Worm (Caenorhabditis elegans) whole organism, L2 larva: Measurements from ENCODE around the gene zipt-7.2.

Experiments
- C34F6.9 ChIP-seq: fragments of 150-350 bp; optimal IDR thresholded peaks from 2 replicates; lab custom pipeline; 2014; ENCODE audit warnings: missing biosample characterization, missing genetic modification characterization
- F13H6.1 ChIP-seq: sonication (generic microtip); optimal IDR thresholded peaks from 2 replicates; lab custom pipeline; 2016; ENCODE audit warnings: missing genetic modification characterization, missing compliant biosample characterization
- R02D3.7 ChIP-seq: fragments of 150-350 bp; optimal IDR thresholded peaks from 2 replicates; lab custom pipeline; 2014; ENCODE audit warnings: missing biosample characterization, missing genetic modification characterization
- Y55F3AM.14 ChIP-seq: fragments of 200-800 bp; sonication (Bioruptor generic); optimal IDR thresholded peaks from 2 replicates; lab custom pipeline; 2018; ENCODE audit warnings: mild to moderate bottlenecking, missing genetic modification characterization, missing compliant biosample characterization
- alr-1 ChIP-seq: fragments of 150-350 bp; optimal IDR thresholded peaks from 2 replicates; lab custom pipeline; 2014; ENCODE audit warnings: missing biosample characterization, missing genetic modification characterization
- aly-2 ChIP-seq: fragments of 150-350 bp; optimal IDR thresholded peaks from 2 replicates; lab custom pipeline; 2014; ENCODE audit warnings: missing biosample characterization, missing genetic modification characterization
- ama-1 ChIP-seq: fragments of 150-350 bp; optimal IDR thresholded peaks from 2 replicates; lab custom pipeline; 2018; ENCODE audit warnings: inconsistent platforms
- blmp-1 ChIP-seq: sonication (generic microtip); optimal IDR thresholded peaks from 2 replicates; lab custom pipeline; 2017; ENCODE audit warnings: missing genetic modification characterization, mild to moderate bottlenecking, missing compliant biosample characterization, antibody characterized with exemption, moderate library complexity; ENCODE audit not compliant: insufficient read depth
- ceh-16 ChIP-seq: fragments of 150-350 bp; optimal IDR thresholded peaks from 2 replicates; lab custom pipeline; 2014; ENCODE audit warnings: missing biosample characterization, missing genetic modification characterization
- ceh-82 ChIP-seq: fragments of 150-350 bp; optimal IDR thresholded peaks from 2 replicates; lab custom pipeline; 2014; ENCODE audit warnings: missing biosample characterization, missing genetic modification characterization
- crh-2 ChIP-seq: sonication (generic microtip); optimal IDR thresholded peaks from 2 replicates; lab custom pipeline; 2017; ENCODE audit warnings: missing biosample characterization, missing genetic modification characterization
- egl-27 ChIP-seq: sonication (generic microtip); optimal IDR thresholded peaks from 3 replicates; lab custom pipeline; 2017; ENCODE audit warnings: missing biosample characterization, missing genetic modification reagents, missing genetic modification characterization
- elt-1 ChIP-seq: fragments of 150-350 bp; optimal IDR thresholded peaks from 2 replicates; lab custom pipeline; 2014; ENCODE audit warnings: missing biosample characterization, missing genetic modification characterization
- elt-3 ChIP-seq: sonication (generic microtip); optimal IDR thresholded peaks from 2 replicates; lab custom pipeline; 2017; ENCODE audit warnings: missing biosample characterization, missing genetic modification characterization
- fos-1 ChIP-seq: fragments of 150-350 bp; optimal IDR thresholded peaks from 2 replicates; lab custom pipeline; 2014; ENCODE audit warnings: missing biosample characterization, missing genetic modification characterization
- gmeb-1 ChIP-seq: fragments of 150-350 bp; optimal IDR thresholded peaks from 2 replicates; lab custom pipeline; 2014; ENCODE audit warnings: missing biosample characterization, missing genetic modification characterization
- lin-11 ChIP-seq: fragments of 150-350 bp; sonication (generic microtip); optimal IDR thresholded peaks from 2 replicates; lab custom pipeline; 2014; ENCODE audit warnings: missing biosample characterization, missing genetic modification characterization, inconsistent platforms, mixed read lengths
- lin-39 ChIP-seq: fragments of 150-350 bp; optimal IDR thresholded peaks from 2 replicates; lab custom pipeline; 2014; ENCODE audit warnings: missing biosample characterization, missing genetic modification reagents, missing genetic modification characterization
- lsy-2 ChIP-seq, 2 experiments: fragments of 150-350 bp in 1 of 2; sonication (generic microtip) in 1 of 2; optimal IDR thresholded peaks; 2 replicates each; lab custom pipeline; 2014 to 2017; ENCODE audit warnings: missing biosample characterization in 2 of 2, missing genetic modification characterization in 2 of 2
- mbf-1 ChIP-seq: sonication (generic microtip); optimal IDR thresholded peaks from 2 replicates; lab custom pipeline; 2017; ENCODE audit warnings: missing biosample characterization, missing genetic modification characterization
- mdl-1 ChIP-seq, 2 experiments: fragments of 150-350 bp in 1 of 2; sonication (generic microtip) in 1 of 2; optimal IDR thresholded peaks; 2 replicates each; lab custom pipeline; 2017; ENCODE audit warnings: missing biosample characterization in 2 of 2, missing genetic modification characterization in 2 of 2
- nhr-11 ChIP-seq: fragments of 150-350 bp; optimal IDR thresholded peaks from 2 replicates; lab custom pipeline; 2014; ENCODE audit warnings: missing biosample characterization, missing genetic modification characterization
- nhr-12 ChIP-seq: fragments of 150-350 bp; optimal IDR thresholded peaks from 2 replicates; lab custom pipeline; 2014; ENCODE audit warnings: missing biosample characterization, missing genetic modification characterization
- nhr-129 ChIP-seq: fragments of 150-350 bp; optimal IDR thresholded peaks from 2 replicates; lab custom pipeline; 2014; ENCODE audit warnings: missing biosample characterization, missing genetic modification characterization
- nhr-21 ChIP-seq: fragments of 150-350 bp; optimal IDR thresholded peaks from 2 replicates; lab custom pipeline; 2014; ENCODE audit warnings: missing biosample characterization, missing genetic modification characterization
- nhr-23 ChIP-seq: fragments of 150-350 bp; optimal IDR thresholded peaks from 2 replicates; lab custom pipeline; 2014; ENCODE audit warnings: missing biosample characterization, missing genetic modification reagents, missing genetic modification characterization
- nhr-237 ChIP-seq: fragments of 150-350 bp; optimal IDR thresholded peaks from 2 replicates; lab custom pipeline; 2014; ENCODE audit warnings: missing biosample characterization, missing genetic modification characterization
- nhr-25 ChIP-seq: fragments of 150-350 bp; sonication (generic microtip); optimal IDR thresholded peaks from 3 replicates; lab custom pipeline; 2014; ENCODE audit warnings: missing biosample characterization, missing genetic modification characterization
- nhr-6 ChIP-seq: fragments of 150-350 bp; optimal IDR thresholded peaks from 2 replicates; lab custom pipeline; 2014; ENCODE audit warnings: missing biosample characterization, missing genetic modification characterization
- nhr-77 ChIP-seq: fragments of 150-350 bp; optimal IDR thresholded peaks from 2 replicates; lab custom pipeline; 2014; ENCODE audit warnings: missing biosample characterization, missing genetic modification characterization
- sem-4 ChIP-seq: fragments of 150-350 bp; optimal IDR thresholded peaks from 2 replicates; lab custom pipeline; 2014; ENCODE audit warnings: missing biosample characterization, missing genetic modification reagents, missing genetic modification characterization
- sma-3 ChIP-seq: sonication (generic microtip); optimal IDR thresholded peaks from 2 replicates; lab custom pipeline; 2016; ENCODE audit warnings: missing genetic modification reagents, missing genetic modification characterization, missing compliant biosample characterization
- sma-9 ChIP-seq, 2 experiments: fragments of 150-350 bp in 1 of 2; sonication (generic microtip) in 1 of 2; optimal IDR thresholded peaks; 2 replicates each; lab custom pipeline; 2014 to 2016; ENCODE audit warnings: missing genetic modification characterization in 2 of 2, mild to moderate bottlenecking in 1 of 2, missing biosample characterization in 1 of 2, missing compliant biosample characterization in 1 of 2, missing genetic modification reagents in 1 of 2, moderate library complexity in 1 of 2
- snpc-4 ChIP-seq: fragments of 150-350 bp; optimal IDR thresholded peaks from 2 replicates; lab custom pipeline; 2014; ENCODE audit warnings: missing biosample characterization, missing genetic modification characterization
- unc-62 ChIP-seq: fragments of 150-350 bp; optimal IDR thresholded peaks from 2 replicates; lab custom pipeline; 2014; ENCODE audit warnings: missing biosample characterization, missing genetic modification reagents, missing genetic modification characterization
- ztf-1 ChIP-seq: fragments of 200-800 bp; sonication (Bioruptor generic); conservative IDR thresholded peaks from 2 replicates; pipeline ENCODE4 v1.3.6; 2022; ENCODE audit warnings: missing genetic modification characterization, missing compliant biosample characterization
- ztf-4 ChIP-seq: fragments of 150-350 bp; optimal IDR thresholded peaks from 2 replicates; lab custom pipeline; 2014; ENCODE audit warnings: missing biosample characterization, missing genetic modification characterization

The zipt-7.2 gene

ce11 chrX:15504795-15505194, 2.9 kb downstream of the zipt-7.2 start, which contains the start of gene tbh-1:
Gene tbh-1, minus strand, starts transcription at chrX:15504895.
- TF ChIP-seq ceh-16 (tag; lab: Kevin White, UChicago) = no peak
- no peak for TF ChIP-seq elt-3 (tag; lab: Kevin White, UChicago)
- no peak for TF ChIP-seq nhr-12 (tag; lab: Kevin White, UChicago)
- TF ChIP-seq blmp-1 = no peak

DNA sequence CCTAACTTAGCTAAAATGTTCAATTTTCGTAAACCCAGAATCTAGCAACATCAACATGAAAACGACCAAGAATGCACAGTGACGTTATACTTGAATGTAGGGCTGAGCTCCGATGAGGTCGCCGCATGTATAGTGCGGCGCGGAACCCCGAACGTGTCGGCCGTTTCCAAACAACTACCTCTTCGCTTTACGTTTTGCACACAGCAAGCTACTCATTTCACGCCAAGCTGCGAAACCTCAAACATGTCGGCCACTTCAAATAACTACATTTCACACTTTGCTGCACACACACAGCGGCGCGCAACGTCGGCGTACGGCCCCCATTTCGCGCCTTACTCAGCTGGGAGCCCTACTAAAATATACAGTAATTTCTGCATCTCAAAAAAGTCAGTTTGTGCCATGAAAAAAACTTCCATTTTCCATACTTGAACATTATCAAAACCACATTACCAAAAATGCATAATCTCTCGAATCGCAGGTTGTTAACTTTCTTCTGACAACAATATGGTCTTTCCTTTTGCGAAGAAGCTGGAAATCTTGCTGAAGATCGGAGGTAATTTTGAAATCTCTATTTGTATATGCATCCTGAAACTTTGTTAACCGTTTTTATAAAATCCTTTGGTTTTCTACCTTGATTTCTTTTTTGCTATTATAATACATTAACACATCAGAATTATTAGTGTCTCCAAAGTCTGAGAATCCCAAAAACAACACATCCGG, 5.1 kb downstream of the zipt-7.2 start, which contains the start of gene H13N06.7:
Gene H13N06.7, plus strand, starts transcription at position 670 of the 720 bp plus-strand sequence.
- TF ChIP-seq crh-2 (tag; lab: Kevin White, UChicago) (no peak), lin-39 (no peak), nhr-25 (tag; lab: Kevin White, UChicago) (no peak), C34F6.9 (tag; lab: Kevin White, UChicago) (no peak), nhr-23 (tag; lab: Kevin White, UChicago) (no peak), egl-27 (tag; lab: Kevin White, UChicago) (no peak), mbf-1 (tag; lab: Kevin White, UChicago) (no peak), ceh-16 (tag; lab: Kevin White, UChicago) (no peak), nhr-11 (tag; lab: Kevin White, UChicago) (no peak), gmeb-1 (tag; lab: Kevin White, UChicago) (no peak), R02D3.7 (tag; lab: Kevin White, UChicago) (no peak), elt-3 (tag; lab: Kevin White, UChicago) (no peak), F13H6.1 (tag; lab: Kevin White, UChicago) (no peak), mdl-1 (tag; optimal IDR thresholded peaks at IDR 0.05; lab: Kevin White, UChicago) (no peak), lin-11 (tag; lab: Kevin White, UChicago) (no peak), nhr-237 (tag; lab: Kevin White, UChicago) (no peak), aly-2 (tag; lab: Kevin White, UChicago) (no peak)

DNA sequence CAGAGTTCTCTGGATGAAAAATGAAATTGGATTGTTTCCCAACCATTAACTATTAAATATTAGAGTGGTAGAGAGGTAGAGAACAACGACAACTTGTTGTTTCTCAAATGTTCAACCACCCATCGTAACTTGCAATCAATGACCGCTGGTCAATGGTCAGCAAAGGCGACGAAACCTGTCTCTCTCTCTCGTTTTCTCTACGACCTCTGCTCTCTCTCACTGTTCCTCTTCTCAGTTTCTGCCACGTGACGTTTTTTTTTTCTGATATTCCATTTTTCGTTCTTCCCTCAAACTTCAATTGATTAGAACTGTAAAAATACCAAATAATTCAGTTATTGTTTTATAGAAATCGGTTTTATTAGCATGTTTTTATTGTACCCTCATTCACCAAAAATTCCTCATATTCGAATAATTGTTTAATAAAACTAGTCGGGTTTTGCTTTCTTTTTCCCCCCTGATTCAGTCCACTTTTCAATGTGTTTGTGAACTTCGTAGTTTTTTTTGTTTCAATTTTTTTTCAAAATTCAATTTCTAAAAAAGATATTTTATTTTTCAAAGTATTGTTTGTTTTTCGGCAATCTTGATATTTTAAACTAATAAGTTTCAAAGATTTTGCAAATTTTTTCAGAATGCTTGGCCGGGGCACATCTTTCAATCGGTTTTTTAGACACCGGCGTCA, 10.6 kb downstream of the zipt-7.2 start, which contains the start of gene suox-1:
Gene suox-1, plus strand, starts transcription at position 629 of the 679 bp plus-strand sequence.
- peak; percentile 70 for TF ChIP-seq nhr-25 (tag; lab: Kevin White, UChicago)
- peak in 1 of 2 experiments; percentile 72 for TF ChIP-seq mdl-1 (tag; optimal IDR thresholded peaks at IDR 0.05; lab: Kevin White, UChicago)
- no peak for TF ChIP-seq nhr-77
- peak; percentile 40 for TF ChIP-seq nhr-21
- peak; percentile 52 for TF ChIP-seq F13H6.1 (tag; lab: Kevin White, UChicago)
- TF ChIP-seq fos-1 (tag; lab: Kevin White, UChicago) = peak; percentile 38
- no peak for TF ChIP-seq aly-2 (tag; lab: Kevin White, UChicago)
- TF ChIP-seq sma-3 (GFP tag; lab: Kevin White, UChicago) = peak; percentile 32
- peak; percentile 55 for TF ChIP-seq sma-9 (GFP tag; optimal IDR thresholded peaks at IDR 0.05; lab: Kevin White, UChicago)
- TF ChIP-seq sma-9 (tag; optimal IDR thresholded peaks at IDR 0.05; lab: Kevin White, UChicago) = no peak
- TF ChIP-seq C34F6.9 (tag; lab: Kevin White, UChicago) = no peak
- TF ChIP-seq lin-39 = no peak
- TF ChIP-seq nhr-129 (tag; lab: Kevin White, UChicago) = peak; percentile 33
- no peak for TF ChIP-seq nhr-12 (tag; lab: Kevin White, UChicago)
- peak in 1 of 2 experiments; percentile 23 for TF ChIP-seq lsy-2 (tag; optimal IDR thresholded peaks at IDR 0.05; lab: Kevin White, UChicago)
- peak; percentile 56 for TF ChIP-seq crh-2 (tag; lab: Kevin White, UChicago)
- TF ChIP-seq, all 48 proteins: peak for 10

DNA sequence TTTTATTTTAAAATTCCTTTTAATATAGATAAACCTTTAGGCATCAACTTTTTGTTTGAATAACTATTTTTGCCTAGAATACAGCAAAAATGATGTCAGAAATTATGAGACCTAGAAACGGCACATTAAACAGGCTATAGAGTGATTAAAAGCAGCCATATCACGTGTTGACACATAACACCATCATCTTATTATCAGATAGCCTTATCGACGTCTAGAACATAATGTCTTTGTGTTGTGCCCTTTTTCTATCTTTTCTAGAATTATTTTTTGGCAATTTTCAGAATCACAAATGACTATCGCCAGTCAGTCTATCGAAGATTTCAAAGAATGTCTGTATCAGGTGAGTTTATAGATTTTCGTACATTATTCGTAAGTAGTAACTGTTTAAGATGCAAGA, 13.5 kb downstream of the zipt-7.2 start:
- TF ChIP-seq elt-1 (tag; lab: Kevin White, UChicago) (no peak), nhr-25 (tag; lab: Kevin White, UChicago) (peak; percentile 24), snpc-4 (tag; lab: Kevin White, UChicago) (no peak), ztf-4 (tag; lab: Kevin White, UChicago) (no peak), alr-1 (tag; lab: Kevin White, UChicago) (no peak), ama-1 (lab: Kevin White, UChicago) (no peak), sma-3 (GFP tag; lab: Kevin White, UChicago) (no peak), Y55F3AM.14 (GFP tag; lab: Kevin White, UChicago) (no peak), ztf-1 (GFP tag; lab: Robert Waterston, UW) (no peak), nhr-23 (tag; lab: Kevin White, UChicago) (no peak), crh-2 (tag; lab: Kevin White, UChicago) (no peak), nhr-77 (no peak), fos-1 (tag; lab: Kevin White, UChicago) (peak; percentile 19), egl-27 (tag; lab: Kevin White, UChicago) (no peak), sem-4 (no peak), nhr-6 (tag; lab: Kevin White, UChicago) (no peak), aly-2 (tag; lab: Kevin White, UChicago) (no peak), unc-62 (no peak), sma-9 (GFP tag; optimal IDR thresholded peaks at IDR 0.05; lab: Kevin White, UChicago) (peak; percentile 7), sma-9 (tag; optimal IDR thresholded peaks at IDR 0.05; lab: Kevin White, UChicago) (no peak), nhr-129 (tag; lab: Kevin White, UChicago) (no peak), ceh-82 (tag; lab: Kevin White, UChicago) (no peak), mdl-1 (tag; optimal IDR thresholded peaks at IDR 0.05; lab: Kevin White, UChicago) (no peak), nhr-21 (no peak), C34F6.9 (tag; lab: Kevin White, UChicago) (no peak), F13H6.1 (tag; lab: Kevin White, UChicago) (no peak)
